Worm (Caenorhabditis elegans) whole organism, L3 larva: ENCODE data around the gene cdc-25.2.

Experiments used
- aly-2 ChIP-seq: fragments of 150-350 bp; optimal IDR thresholded peaks from 2 replicates; lab custom pipeline; 2014; ENCODE audit warnings: missing biosample characterization, missing genetic modification characterization
- ama-1 ChIP-seq: fragments of 150-350 bp; optimal IDR thresholded peaks from 2 replicates; lab custom pipeline; 2018
- ceh-16 ChIP-seq: sonication (generic microtip); optimal IDR thresholded peaks from 2 replicates; lab custom pipeline; 2017; ENCODE audit warnings: missing biosample characterization, missing genetic modification characterization
- ceh-82 ChIP-seq: fragments of 150-350 bp; optimal IDR thresholded peaks from 2 replicates; lab custom pipeline; 2014; ENCODE audit warnings: missing biosample characterization, missing genetic modification characterization
- daf-12 ChIP-seq: fragments of 150-350 bp; optimal IDR thresholded peaks from 2 replicates; lab custom pipeline; 2014; ENCODE audit warnings: missing biosample characterization, missing genetic modification reagents, missing genetic modification characterization
- nhr-25 ChIP-seq: sonication (generic microtip); optimal IDR thresholded peaks from 2 replicates; lab custom pipeline; 2017; ENCODE audit warnings: missing biosample characterization, missing genetic modification characterization
- nhr-28 ChIP-seq: fragments of 150-350 bp; optimal IDR thresholded peaks from 2 replicates; lab custom pipeline; 2014; ENCODE audit warnings: missing biosample characterization, missing genetic modification characterization
- snpc-4 ChIP-seq: fragments of 150-350 bp; optimal IDR thresholded peaks from 2 replicates; lab custom pipeline; 2014; ENCODE audit warnings: missing biosample characterization, missing genetic modification characterization
- tbx-2 ChIP-seq: sonication (generic microtip); optimal IDR thresholded peaks from 2 replicates; lab custom pipeline; 2016; ENCODE audit warnings: mild to moderate bottlenecking, missing genetic modification characterization, missing compliant biosample characterization
- unc-39 ChIP-seq: sonication (generic microtip); optimal IDR thresholded peaks from 4 replicates; lab custom pipeline; 2017; ENCODE audit warnings: missing biosample characterization, missing genetic modification characterization
- unc-62 ChIP-seq: fragments of 150-350 bp; sonication (generic microtip); optimal IDR thresholded peaks from 4 replicates; lab custom pipeline; 2014; ENCODE audit warnings: missing biosample characterization, missing genetic modification reagents, missing genetic modification characterization
- zag-1 ChIP-seq: fragments of 150-350 bp; optimal IDR thresholded peaks from 2 replicates; lab custom pipeline; 2014; ENCODE audit warnings: missing biosample characterization, missing genetic modification characterization

ce11 chrV:1578572-1579230, 11.8 kb downstream of the cdc-25.2 start:
- TF ChIP-seq ama-1 (lab: Kevin White, UChicago) = no peak
- no peak for TF ChIP-seq ceh-82 (tag; lab: Kevin White, UChicago)
- no peak for TF ChIP-seq unc-62 (GFP tag; lab: Kevin White, UChicago)
- TF ChIP-seq aly-2 (tag; lab: Kevin White, UChicago) = no peak
- TF ChIP-seq daf-12 (tag; lab: Kevin White, UChicago) = no peak
- no peak for TF ChIP-seq tbx-2
- TF ChIP-seq snpc-4 (tag; lab: Kevin White, UChicago) = no peak
- TF ChIP-seq ceh-16 (tag; lab: Kevin White, UChicago) = no peak
- no peak for TF ChIP-seq unc-39
- no peak for TF ChIP-seq nhr-28 (tag; lab: Kevin White, UChicago)
- TF ChIP-seq zag-1 (tag; lab: Kevin White, UChicago) = no peak
- TF ChIP-seq nhr-25 = no peak
